Fruit fly (Drosophila melanogaster) whole organism, embryonic: ENCODE results near the gene pix.

Source experiments
- CG6683 ChIP-seq: fragments of 200-800 bp; sonication (Bioruptor generic); optimal IDR thresholded peaks from 2 replicates; lab custom pipeline; 2017; ENCODE audit warnings: missing biosample characterization, mild to moderate bottlenecking, missing genetic modification characterization, missing genetic modification reagents
- Camta ChIP-seq: fragments of 200-800 bp; sonication (Bioruptor generic); optimal IDR thresholded peaks from 2 replicates; lab custom pipeline; 2016; ENCODE audit warnings: missing biosample characterization, missing genetic modification characterization

- TF ChIP-seq CG6683 (GFP tag; lab: Kevin White, UChicago): no peak
- no peak for TF ChIP-seq Camta (GFP tag; lab: Kevin White, UChicago)
Measured at dm6 chr3L:8955199-8955598, 19.4 kb downstream of the pix start.
